Worm (Caenorhabditis elegans): ENCODE results near the gene math-14.
A peak's percentile ranks its signal among the peaks of the same experiment; 100 is the strongest.
"Not testable (repeated sequence)": the region's sequence is repeated elsewhere in the genome, so short reads cannot be mapped to it uniquely, and the experiment has no call there.

math-14 gene

DNA sequence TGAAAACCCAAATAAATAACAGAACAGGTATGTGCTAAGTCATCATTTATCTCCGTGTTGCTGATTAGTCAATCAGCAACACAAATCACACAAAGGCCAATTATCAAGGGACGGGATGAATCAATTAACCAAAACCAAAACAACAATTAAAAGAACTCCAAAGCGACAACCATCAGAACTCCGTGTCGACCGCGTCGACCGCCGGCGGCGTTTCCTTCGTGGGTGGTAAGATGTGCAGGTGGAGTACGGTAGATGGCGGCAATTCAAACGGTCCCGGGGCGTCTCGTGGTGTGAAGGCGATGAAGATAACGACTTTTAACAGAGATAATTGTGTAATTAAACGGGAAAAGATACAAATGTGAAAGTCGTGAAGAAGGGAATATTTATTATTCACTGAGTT is 13.8 kb upstream of the math-14 start:
- TF ChIP-seq tra-1 (GFP tag; IDR thresholded peaks at IDR 0.05) (peak; percentile 99), set-16 (GFP tag; IDR thresholded peaks at IDR 0.05) (0 out of 2 replicates have a peak, but pooled peaks have one; percentile 12)

DNA sequence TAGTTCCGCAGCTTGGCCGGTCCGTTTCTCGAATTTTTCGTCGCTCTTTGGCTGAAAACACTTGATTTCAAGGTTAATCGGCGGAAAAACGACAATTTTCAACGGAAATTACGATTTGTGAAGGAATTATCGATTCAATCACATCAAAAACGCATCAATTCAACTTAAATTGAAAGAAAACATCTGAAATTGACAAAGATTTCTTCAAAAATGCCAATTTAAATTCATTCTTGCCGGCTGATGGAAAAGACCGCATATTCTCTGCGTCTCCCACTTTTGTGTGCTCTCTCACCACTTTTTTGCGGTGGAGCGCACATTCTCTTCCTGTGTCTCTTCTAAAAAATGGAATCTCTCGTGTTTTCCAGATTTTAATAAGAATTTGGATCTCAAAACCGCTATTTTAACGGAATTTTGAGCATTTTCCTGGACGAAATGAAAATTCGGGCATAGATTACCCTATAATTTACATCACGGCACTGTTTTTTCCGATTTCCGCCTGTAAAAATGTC is 7.9 kb upstream of the math-14 start, which contains the start of gene C16C4.18:
Gene C16C4.18 (minus strand): TSS at position 51 of the 509 bp plus-strand sequence.
- TF ChIP-seq T20F7.1 (GFP tag; optimal IDR thresholded peaks at IDR 0.05); F44E2.7 (GFP tag; IDR thresholded peaks at IDR 0.05); gei-8 (GFP tag; optimal IDR thresholded peaks at IDR 0.05): not testable (repeated sequence)

DNA sequence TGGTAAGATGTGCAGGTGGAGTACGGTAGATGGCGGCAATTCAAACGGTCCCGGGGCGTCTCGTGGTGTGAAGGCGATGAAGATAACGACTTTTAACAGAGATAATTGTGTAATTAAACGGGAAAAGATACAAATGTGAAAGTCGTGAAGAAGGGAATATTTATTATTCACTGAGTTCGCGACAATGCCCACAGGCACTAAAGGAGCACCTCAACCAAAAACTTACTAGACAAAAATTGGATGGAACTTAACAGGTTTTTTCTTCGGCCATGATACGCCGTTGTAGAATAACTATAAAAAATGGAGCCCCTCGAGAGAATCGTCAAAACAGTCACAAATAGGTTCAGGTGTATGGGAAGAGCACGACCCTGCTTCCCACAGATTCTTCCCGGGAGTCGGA is 6.9 kb upstream of the math-14 start, which contains the start of gene fbxb-98:
Gene fbxb-98 (plus strand): TSS at position 301 of the 400 bp plus-strand sequence.
- TF ChIP-seq nhr-77 (tag; optimal IDR thresholded peaks at IDR 0.05); Y75B8A.6 (GFP tag; IDR thresholded peaks at IDR 0.05); zip-11 (GFP tag; IDR thresholded peaks at IDR 0.05): not testable (repeated sequence)

DNA sequence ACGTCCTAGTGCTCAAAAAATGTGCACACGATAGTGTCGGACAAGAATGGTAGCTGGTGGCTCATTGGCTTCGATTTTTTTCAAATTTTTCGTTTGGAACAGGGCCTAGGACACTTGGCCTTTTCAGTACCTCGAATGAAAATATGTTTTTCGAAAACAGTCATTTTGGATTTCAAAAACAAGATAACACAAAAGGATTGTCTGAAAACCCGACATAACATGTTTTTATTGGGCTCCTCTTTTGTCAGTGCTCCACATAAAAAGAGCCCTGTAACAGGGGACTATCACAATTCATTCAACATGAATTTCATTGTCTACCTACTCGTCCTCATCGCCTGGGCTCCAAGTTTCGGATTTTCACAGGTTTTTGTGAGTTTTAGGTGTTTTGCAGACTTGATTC is 4.9 kb upstream of the math-14 start, which contains the start of gene C16C4.17:
Gene C16C4.17 (plus strand): TSS at position 301 of the 400 bp plus-strand sequence.
- no peak for TF ChIP-seq ceh-28 (tag; optimal IDR thresholded peaks at IDR 0.05)
- no peak for TF ChIP-seq zag-1 (tag; optimal IDR thresholded peaks at IDR 0.05)
- no peak for TF ChIP-seq gei-8 (GFP tag; optimal IDR thresholded peaks at IDR 0.05)
- no peak for TF ChIP-seq daf-16 (GFP tag; optimal IDR thresholded peaks at IDR 0.05)
- no peak for TF ChIP-seq daf-16 (tag; optimal IDR thresholded peaks at IDR 0.05)
- no peak for TF ChIP-seq nhr-10 (tag; optimal IDR thresholded peaks at IDR 0.05)
- no peak for TF ChIP-seq hlh-30 (tag; optimal IDR thresholded peaks at IDR 0.05; ENCODE audit: insufficient read depth)

DNA sequence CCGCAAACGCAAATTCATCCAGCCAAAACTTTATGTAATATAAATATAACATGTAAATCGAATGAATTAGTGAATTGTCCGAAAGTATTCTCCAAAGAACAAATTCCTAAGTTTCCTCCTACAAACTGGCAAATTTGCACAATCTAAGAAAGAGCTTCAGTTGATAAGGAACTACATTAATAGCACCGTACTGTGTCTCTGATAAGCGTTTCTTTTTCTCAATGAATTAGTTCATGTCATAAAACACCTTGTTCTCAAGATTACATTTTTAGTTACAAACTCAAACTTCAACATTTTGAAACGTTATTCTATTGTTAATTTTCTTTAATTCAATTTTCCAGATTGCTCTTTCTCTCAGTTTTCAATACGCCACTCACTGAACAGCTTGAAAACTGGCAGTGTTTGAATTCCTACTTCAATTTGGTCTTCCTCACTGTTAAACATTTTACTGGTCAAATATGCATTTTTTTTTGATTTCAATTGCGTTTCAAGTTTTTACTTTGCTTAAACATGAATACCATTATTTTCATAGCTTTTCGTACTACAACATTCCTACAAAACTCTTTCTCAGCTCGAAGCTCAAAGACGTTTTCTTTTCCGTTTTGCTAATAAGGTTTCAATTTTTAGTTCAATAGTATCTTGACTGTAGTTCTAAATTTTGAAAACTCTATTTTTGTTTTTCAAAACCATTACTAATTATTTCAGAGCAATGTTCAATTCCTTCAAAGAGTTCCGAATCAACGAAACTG is 3.4 kb upstream of the math-14 start, which contains the start of gene math-15:
Gene math-15 (plus strand): TSS at position 699 of the 749 bp plus-strand sequence.
- TF ChIP-seq nhr-48 (tag; optimal IDR thresholded peaks at IDR 0.05), result no peak
- TF ChIP-seq nhr-28 (tag; optimal IDR thresholded peaks at IDR 0.05), result peak; percentile 53
- TF ChIP-seq pqm-1 (tag; optimal IDR thresholded peaks at IDR 0.05), result peak; percentile 72
- TF ChIP-seq nhr-237 (tag; optimal IDR thresholded peaks at IDR 0.05), result no peak
- no peak for TF ChIP-seq ztf-11 (tag; optimal IDR thresholded peaks at IDR 0.05)
- TF ChIP-seq mxl-3 (GFP tag; optimal IDR thresholded peaks at IDR 0.05), result no peak
- TF ChIP-seq zip-2 (tag; optimal IDR thresholded peaks at IDR 0.05), result no peak
- TF ChIP-seq dve-1 (tag; optimal IDR thresholded peaks at IDR 0.05; ENCODE audit: insufficient read depth), result no peak
- no peak for TF ChIP-seq nhr-41 (GFP tag; IDR thresholded peaks at IDR 0.05)

DNA sequence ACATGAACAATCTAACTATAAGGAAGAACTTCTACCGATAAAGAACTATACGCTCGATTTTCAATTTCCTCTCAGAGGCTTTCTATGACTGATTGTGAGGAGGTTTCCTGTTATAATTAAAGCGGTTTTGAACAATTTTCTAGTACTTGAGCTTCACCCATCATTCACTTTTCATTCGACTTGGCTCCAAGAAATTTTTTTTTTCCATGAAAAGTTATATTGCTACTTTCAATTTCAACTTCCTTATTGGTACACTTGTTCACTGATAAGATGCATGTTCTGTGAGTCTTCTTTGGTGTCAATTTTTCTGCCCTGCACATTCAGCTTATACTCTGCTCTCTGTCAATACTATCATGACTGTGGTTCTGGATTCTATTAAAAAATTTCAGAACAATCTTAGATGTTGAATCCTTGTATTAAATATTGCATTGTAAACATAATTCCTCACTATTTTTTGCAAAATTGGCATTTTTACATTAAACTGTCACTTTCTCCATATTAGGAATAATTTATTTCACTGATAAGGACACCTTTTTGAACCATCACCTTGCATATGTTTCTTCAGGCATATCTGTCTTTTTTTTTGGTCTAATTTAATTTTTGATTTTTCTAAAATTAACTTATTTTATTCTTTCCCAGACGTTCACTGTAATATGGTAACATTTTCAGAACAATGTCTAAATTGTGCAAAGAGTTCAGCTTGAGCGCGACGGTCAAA is 1.8 kb downstream of the math-14 start, which contains the start of gene math-10:
Gene math-10 (plus strand): TSS at position 668 of the 718 bp plus-strand sequence.
- TF ChIP-seq unc-62 (GFP tag; optimal IDR thresholded peaks at IDR 0.05 in 1 of 2) (peak in 1 of 2 experiments; percentile 79), unc-62 (tag; optimal IDR thresholded peaks at IDR 0.05) (no peak), pqm-1 (tag; optimal IDR thresholded peaks at IDR 0.05) (peak; percentile 8), zfp-2 (tag; optimal IDR thresholded peaks at IDR 0.05) (no peak), skn-1 (tag; optimal IDR thresholded peaks at IDR 0.05) (no peak), cey-2 (tag; optimal IDR thresholded peaks at IDR 0.05; ENCODE audit: borderline replicate concordance, insufficient read depth) (no peak), dmd-6 (GFP tag; IDR thresholded peaks at IDR 0.05) (peak; percentile 55), nhr-28 (tag; optimal IDR thresholded peaks at IDR 0.05) (peak; percentile 33), hlh-11 (tag; optimal IDR thresholded peaks at IDR 0.05) (peak; percentile 54)

Measured in whole organism, L4 larva.